Worm (Caenorhabditis elegans) whole organism, L3 larva: ENCODE data around the gene tre-5.

ENCODE experiments used
- ZK546.5 ChIP-seq: sonication (generic microtip); optimal IDR thresholded peaks from 2 replicates; lab custom pipeline; 2017; ENCODE audit warnings: missing biosample characterization, missing genetic modification characterization
- ama-1 ChIP-seq: fragments of 150-350 bp; optimal IDR thresholded peaks from 2 replicates; lab custom pipeline; 2018
- ceh-9 ChIP-seq: sonication (generic microtip); optimal IDR thresholded peaks from 2 replicates; lab custom pipeline; 2018; ENCODE audit warnings: missing biosample characterization, missing genetic modification characterization
- elt-2 ChIP-seq: sonication (generic microtip); optimal IDR thresholded peaks from 2 replicates; lab custom pipeline; 2016; ENCODE audit warnings: missing genetic modification reagents, mild to moderate bottlenecking, missing genetic modification characterization, missing compliant biosample characterization
- elt-3 ChIP-seq, 3 experiments: fragments of 150-350 bp in 1 of 3; sonication (generic microtip) in 2 of 3; optimal IDR thresholded peaks; 2 replicates in 2 of 3; 4 replicates in 1 of 3; lab custom pipeline; 2014 to 2017; ENCODE audit warnings: missing biosample characterization in 3 of 3, missing genetic modification characterization in 3 of 3
- fkh-10 ChIP-seq: sonication (generic microtip); optimal IDR thresholded peaks from 2 replicates; lab custom pipeline; 2017; ENCODE audit warnings: missing biosample characterization, missing genetic modification reagents, missing genetic modification characterization
- snpc-4 ChIP-seq: fragments of 150-350 bp; optimal IDR thresholded peaks from 2 replicates; lab custom pipeline; 2014; ENCODE audit warnings: missing biosample characterization, missing genetic modification characterization
- tbx-2 ChIP-seq: sonication (generic microtip); optimal IDR thresholded peaks from 2 replicates; lab custom pipeline; 2016; ENCODE audit warnings: mild to moderate bottlenecking, missing genetic modification characterization, missing compliant biosample characterization
- unc-62 ChIP-seq: fragments of 150-350 bp; sonication (generic microtip); optimal IDR thresholded peaks from 4 replicates; lab custom pipeline; 2014; ENCODE audit warnings: missing biosample characterization, missing genetic modification reagents, missing genetic modification characterization

- no peak for TF ChIP-seq unc-62 (GFP tag; lab: Kevin White, UChicago)
- no peak for TF ChIP-seq ama-1 (lab: Kevin White, UChicago)
- no peak for TF ChIP-seq elt-2
- no peak for TF ChIP-seq tbx-2 (tag; lab: Kevin White, UChicago)
- TF ChIP-seq ceh-9 (tag; lab: Kevin White, UChicago), result no peak
- no peak for TF ChIP-seq elt-3 (tag; optimal IDR thresholded peaks at IDR 0.05; lab: Kevin White, UChicago)
- no peak for TF ChIP-seq fkh-10 (GFP tag; lab: Kevin White, UChicago)
- TF ChIP-seq snpc-4, result no peak
- TF ChIP-seq ZK546.5 (tag; lab: Kevin White, UChicago), result no peak
Measured at ce11 chrII:60049-60448, 4.9 kb upstream of the tre-5 start.
